Fruit fly (Drosophila melanogaster): ENCODE results near the gene vls.

Gene vls

DNA sequence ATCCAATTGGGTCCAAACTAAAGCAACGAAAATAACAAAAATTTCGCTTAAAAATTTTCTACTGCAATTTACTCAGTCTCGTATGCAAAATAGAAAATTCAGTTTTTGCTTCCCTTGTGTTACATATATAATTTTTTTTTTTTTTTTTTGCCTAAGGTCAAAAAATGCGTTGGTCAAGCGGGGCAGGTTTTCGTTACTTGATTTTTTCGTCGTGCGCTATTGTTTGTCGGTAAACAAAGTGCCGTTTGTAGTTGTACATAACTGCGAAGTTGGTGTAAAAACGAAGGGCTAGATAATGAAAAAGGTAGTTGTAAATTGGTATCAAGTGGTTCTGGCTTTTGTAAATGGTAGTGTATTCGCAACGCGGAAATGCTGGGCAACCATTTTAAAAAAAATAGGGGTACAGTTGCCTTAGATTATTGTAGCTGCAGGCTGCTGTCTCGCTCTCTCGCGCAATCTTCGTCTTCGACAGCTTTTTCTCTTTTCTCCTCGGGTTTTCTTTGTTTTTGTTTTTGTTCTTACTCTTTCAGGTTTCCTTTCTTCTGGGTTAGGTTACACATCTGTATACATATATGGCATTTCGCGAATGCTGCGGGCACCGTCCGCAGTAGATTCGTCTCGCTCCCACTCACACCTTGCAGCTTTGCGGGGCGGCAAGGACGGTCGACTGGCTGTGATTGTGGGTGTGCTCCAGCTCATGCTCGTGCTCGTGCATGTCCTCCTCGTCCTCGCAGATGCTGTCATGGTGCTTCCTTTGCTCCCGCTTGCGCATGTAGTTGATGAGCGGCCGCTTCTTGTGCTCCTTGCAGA is 16.9 kb upstream of the vls start:
- TF ChIP-seq CG17801 (GFP tag; optimal IDR thresholded peaks at IDR 0.05; ENCODE audit: partially characterized antibody), result no peak

DNA sequence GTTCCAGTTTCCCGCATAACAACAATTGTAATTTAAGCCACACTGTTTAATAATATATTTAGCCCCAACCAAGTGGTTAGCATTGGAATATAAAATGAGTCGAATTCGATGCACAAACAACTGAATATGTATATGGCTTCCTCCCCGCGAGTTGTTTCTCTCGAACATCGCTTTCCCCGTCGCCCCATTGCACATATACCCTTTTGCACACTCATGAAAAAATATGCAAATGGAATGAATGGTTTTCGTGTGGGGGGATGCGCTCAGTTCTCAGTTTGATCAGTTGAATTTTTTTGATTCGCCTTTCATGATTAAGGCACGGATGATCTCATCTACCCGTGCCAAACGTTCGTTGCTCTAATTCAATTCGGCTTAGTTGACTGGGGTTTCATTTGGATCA is 15.3 kb upstream of the vls start:
- no peak for TF ChIP-seq CG17801 (GFP tag; optimal IDR thresholded peaks at IDR 0.05; ENCODE audit: partially characterized antibody)

DNA sequence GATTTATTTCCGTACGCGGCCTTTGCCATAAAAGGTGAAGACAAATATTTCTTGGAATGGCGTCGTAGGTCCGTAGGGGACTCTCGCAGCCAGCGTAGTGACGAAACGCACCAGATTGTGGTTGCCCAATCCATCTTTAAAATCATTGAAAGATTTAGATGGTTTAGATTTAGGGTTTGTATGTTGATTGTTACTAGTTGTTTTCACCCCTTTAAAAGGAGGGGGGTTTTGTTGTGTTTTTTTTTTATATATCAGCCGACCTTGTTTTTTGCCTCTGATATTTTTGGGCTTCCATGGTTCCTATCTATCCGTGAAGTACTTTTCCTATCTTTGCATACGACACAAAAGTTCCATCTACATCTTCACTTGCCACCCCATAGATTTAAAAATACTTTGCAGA is 13.4 kb upstream of the vls start:
- no peak for TF ChIP-seq CG17801 (GFP tag; optimal IDR thresholded peaks at IDR 0.05; ENCODE audit: partially characterized antibody)

DNA sequence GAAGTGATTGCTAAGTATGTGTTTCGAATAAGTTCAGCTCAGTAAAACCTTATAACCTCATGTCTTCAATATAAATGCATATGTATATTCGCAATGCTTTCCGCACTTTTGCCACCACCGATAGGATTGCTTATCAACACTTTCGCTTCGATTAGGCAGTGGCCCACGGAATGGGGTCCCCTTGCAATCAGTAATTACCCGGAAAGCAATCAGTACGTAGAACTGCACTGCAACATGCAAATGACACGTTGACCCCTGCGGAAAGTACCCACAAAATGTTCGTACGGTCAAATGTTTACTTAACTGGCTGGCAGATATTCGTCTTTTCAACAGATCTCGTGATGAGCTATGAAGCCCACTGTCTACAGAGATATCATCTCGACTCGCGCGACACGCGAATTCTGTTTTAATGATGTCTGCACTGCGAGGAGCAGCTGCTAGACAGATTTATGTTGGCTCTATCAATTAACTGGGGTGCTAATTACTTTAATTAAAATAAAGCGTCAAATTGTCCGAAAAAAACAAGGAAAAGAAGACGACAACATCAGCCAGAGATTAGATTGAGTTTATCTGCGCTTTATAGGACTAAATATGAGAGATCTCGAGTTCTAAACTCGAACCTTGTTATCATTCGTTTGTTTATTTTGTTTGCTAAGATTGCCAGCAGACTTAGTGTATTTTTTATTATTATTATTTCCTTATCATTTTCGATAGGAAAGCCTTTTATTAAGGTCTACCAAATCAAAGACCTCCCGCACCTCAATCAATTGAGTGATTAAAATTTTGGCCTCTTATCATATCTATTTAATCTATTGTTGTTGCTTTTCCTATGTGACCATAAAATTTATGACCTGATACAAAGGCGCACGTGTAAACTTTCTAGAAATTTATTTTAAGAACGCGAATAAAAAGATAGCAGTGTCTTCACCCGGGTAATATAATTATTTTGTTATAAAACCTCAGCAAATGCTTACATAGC is 12.2 kb upstream of the vls start:
- peak; percentile 11 for TF ChIP-seq CG17801 (GFP tag; optimal IDR thresholded peaks at IDR 0.05; ENCODE audit: partially characterized antibody)

DNA sequence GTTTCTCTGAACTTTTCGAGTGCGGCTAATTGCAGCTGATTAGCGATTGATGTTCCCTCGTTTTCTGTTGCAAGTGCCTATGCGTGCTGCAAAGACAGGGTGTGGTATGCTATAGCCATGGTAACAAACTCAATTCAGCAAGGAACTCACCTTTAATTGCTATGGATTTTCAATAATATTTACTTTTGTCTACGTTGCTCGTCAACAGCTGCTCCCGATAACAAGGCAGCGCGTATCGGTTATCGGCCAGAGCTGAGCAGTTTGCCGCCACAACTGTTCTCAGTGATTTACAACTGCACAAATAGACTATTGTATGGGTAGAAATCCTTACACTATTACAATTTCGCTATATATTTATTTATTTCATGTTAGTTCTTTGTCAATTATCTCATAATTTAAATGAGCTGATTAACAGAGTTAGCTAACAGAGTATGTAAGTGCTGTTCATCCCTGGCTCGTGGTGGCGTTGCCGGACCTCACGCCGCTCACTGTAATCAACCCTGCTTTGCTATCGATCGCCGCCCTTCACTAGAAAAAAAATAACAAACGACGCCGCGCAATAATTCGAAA is 9.8 kb upstream of the vls start, which contains the start of the genes pr and neb:
pr (minus strand) TSS at position 225 of the 570 bp plus-strand sequence.
neb (plus strand) TSS at position 524 of the 570 bp plus-strand sequence.
- peak; percentile 62 for TF ChIP-seq CG17801 (GFP tag; optimal IDR thresholded peaks at IDR 0.05; ENCODE audit: partially characterized antibody)

DNA sequence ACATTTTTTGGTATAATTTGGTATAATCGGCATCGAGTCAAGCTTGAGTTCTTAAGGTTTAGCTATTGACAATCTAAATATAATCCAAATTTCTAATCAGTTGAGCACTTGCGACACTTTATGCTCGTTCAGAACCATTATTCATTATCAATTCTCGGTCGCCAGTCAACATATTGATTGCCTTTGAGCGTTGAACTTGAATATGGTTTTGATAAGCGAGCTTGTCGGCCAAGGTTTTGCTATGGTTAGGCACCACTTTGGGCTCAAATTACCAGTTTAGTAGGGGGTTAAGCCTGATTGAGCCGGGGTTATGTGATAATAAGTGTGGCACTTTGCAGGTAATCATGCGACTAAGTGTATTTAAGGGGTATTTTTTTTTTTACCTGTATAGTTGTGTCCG is 8.9 kb upstream of the vls start:
- no peak for TF ChIP-seq CG17801 (GFP tag; optimal IDR thresholded peaks at IDR 0.05; ENCODE audit: partially characterized antibody)

DNA sequence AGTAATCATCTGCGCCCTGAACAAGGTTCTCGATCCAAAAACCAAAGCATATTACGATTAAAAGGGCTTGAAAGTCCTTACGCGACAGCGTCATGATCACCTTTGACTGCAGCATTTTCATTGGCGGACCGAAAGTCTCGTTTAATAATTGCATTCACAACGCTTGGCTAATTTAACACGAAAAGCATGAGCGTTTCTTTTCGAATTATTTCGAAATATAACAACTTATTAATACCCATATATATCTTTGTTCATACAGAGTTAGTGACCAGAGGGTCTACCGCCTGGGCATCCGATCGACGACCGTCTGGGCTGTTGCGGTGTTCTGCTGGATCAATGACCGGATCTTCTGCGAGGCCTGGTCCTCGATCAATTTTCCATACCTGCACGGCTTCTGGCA is 6.6 kb upstream of the vls start, which contains the start of gene CG10730:
CG10730 (minus strand) TSS at position 101 of the 400 bp plus-strand sequence.
- TF ChIP-seq CG17801 (GFP tag; optimal IDR thresholded peaks at IDR 0.05; ENCODE audit: partially characterized antibody), result no peak

DNA sequence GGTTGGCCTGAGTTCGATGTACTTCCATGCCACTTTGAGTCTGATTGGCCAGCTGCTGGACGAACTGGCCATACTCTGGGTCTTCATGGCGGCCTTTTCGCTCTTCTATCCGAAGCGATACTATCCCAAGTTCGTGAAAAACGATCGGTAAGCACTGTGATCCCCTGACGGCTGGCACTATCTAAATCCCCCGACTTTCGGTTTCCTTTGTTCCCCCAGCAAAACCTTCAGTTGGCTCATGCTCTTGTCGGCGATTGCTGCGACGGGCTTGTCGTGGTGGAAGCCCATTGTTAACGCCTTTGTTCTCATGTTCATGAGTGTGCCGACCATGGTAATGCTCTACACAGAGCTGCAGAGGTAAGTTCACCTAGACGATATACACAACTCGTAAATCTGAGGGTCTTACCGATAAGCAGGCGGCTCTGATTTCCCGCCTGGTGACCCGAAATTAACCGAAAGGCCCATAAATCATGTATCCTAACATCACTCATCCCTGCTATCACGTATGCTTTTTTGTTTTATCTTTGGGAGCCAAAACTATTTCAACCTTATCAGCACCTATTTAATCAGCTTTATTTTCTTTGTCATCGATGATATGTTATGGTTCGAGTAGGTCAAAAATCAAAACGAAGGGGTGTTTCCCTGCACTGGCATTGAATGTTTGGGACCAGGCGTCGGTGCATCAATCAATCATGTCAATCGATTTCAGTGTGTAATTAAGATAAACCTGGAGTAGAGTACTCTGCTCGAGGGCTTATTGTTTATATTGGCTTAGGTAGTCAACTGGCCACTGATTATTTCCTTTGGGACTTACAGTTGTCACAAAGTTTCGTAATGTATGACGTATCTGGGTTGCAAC is 3.9 kb upstream of the vls start:
- TF ChIP-seq CG17801 (GFP tag; optimal IDR thresholded peaks at IDR 0.05; ENCODE audit: partially characterized antibody), result no peak

DNA sequence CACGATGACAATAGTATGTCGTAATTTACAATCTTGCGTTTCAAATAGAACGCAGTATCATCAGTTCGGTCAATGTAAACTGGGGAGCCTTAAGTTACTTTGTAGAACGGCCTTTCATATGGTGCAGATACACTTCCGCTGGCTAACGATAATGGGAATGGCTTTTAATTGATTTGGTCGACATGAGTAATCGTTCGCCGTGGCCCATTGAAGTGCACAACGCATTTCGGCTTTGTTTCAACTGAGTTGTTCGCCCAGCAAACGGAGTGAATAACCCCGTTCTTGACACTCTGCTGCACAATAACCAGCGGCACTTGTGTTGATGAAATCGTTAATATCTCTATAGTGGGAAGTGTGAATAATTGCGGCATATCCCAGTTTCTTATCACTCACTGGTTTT is 2.4 kb upstream of the vls start:
- TF ChIP-seq CG17801 (GFP tag; optimal IDR thresholded peaks at IDR 0.05; ENCODE audit: partially characterized antibody), result no peak

DNA sequence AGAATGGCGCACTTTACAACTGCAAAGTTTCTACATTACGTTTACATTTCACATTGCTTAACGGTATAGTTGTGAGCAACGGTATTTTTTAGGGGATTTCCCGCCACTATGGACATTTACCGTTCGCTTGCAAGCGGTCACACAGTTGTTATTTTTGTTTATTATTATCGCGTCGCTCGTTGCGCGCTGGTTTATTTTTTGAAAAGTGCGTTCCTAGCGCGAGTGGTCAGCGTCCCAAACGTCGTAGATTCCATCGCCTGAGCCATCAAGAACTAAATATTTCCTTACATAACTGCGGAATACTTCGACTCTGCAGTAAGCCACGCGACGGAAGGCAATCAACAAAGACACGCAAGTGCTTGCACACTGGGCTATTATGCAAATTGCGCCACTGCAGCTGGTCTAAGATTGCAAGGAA is 763 bp upstream of the vls start, which contains the start of gene bwa:
bwa (plus strand) TSS at position 159 of the 418 bp plus-strand sequence.
- no peak for TF ChIP-seq CG17801 (GFP tag; optimal IDR thresholded peaks at IDR 0.05; ENCODE audit: partially characterized antibody)

DNA sequence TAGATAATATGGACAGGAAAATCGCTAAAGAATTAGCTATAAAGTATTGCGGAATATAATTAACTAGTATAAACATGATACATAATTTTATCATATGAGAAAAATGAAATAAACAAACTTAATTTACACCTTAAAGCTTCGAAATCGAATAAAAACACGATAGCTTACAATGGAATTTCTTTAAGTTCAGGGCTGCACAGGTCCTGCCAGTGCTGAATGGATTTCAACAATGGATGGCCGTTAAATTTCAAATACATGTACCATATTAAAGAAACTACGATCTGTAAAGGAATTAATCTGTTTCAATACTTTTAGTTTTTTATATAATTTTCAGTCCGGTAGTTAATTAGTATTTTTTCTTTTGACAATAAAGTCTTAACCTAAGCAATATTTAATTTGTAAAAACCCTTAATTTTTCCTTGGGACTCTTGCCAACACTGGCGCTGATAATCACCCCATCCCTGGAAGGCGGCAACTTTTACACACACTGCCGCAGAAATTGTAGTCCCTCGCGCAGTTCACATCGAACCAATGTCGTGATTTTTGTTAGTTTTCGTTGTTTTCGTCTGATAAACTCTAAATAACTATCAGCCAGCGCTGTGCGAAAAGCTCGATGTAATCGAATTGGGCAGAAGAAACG is 4.3 kb downstream of the vls start, which contains the start of the genes barr and lok:
barr (minus strand) TSS at position 353 of the 640 bp plus-strand sequence.
lok (plus strand) TSS at position 405 of the 640 bp plus-strand sequence.
- peak; percentile 7 for TF ChIP-seq CG17801 (GFP tag; optimal IDR thresholded peaks at IDR 0.05; ENCODE audit: partially characterized antibody)

DNA sequence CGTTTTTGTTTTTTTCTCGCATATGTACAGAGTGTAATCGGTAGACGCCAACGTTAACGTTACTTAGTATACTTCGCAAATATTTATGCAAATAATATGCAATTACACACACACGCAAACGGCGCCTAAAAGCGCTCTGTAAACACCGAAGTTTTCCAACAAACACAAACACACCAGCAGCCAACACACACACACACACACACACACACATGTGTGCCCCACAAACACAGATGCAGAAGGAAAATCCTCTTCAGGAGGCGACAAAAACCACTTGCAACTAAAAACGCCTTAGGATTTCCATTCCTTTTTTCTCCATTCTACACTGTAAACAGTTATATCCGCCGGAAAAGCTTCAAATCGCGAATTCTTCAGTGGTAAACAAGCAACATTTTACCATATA is 8.1 kb downstream of the vls start:
- no peak for TF ChIP-seq CG17801 (GFP tag; optimal IDR thresholded peaks at IDR 0.05; ENCODE audit: partially characterized antibody)

DNA sequence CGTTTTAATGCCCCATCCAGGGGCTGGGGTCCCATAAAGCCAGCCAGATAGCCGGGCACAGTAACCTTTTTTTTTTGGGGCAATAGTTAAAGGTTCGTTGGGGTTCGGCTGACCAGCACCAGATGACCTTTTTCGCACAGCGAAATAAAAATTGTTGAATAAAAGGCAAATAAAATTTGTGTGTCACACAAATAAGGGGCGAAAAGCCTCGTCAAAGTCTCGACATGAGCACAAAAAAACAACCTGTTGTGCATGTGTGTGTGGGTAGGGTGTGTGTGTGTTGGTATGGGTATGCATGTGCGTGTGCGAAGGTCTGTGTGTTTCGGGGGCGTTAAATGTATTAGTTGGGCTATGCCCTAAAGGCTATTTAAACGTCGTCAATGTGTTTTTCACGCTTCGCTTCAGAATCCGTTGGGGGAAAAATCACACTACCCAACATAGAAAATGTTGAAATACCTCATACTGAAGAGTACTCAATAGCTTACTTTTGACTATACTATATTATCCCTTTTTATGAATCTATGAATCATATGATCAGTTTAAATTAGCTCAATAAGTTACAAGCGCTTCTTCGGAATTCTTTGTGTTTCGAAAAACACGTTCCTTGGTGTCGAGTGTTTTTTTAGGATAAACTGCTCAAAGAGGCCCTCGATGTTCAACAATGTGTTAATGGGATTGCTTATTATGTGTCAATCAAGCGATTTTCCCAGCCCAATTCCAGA is 14.1 kb downstream of the vls start:
- TF ChIP-seq CG17801 (GFP tag; optimal IDR thresholded peaks at IDR 0.05; ENCODE audit: partially characterized antibody), result no peak
